Worm (Caenorhabditis elegans): Measurements from ENCODE around the gene ctsa-1.1.

The ctsa-1.1 gene

ce11 chrII:4703011-4703410, 34.4 kb upstream of the ctsa-1.1 start:
- TF ChIP-seq ceh-13 (GFP tag; optimal IDR thresholded peaks at IDR 0.05), result no peak
- TF ChIP-seq ama-1 (optimal IDR thresholded peaks at IDR 0.05), result no peak
- TF ChIP-seq hnd-1 (tag; optimal IDR thresholded peaks at IDR 0.05), result no peak
- no peak for TF ChIP-seq B0310.2 (tag; optimal IDR thresholded peaks at IDR 0.05)
- TF ChIP-seq F13C5.2 (tag; optimal IDR thresholded peaks at IDR 0.05), result no peak
- no peak for TF ChIP-seq ceh-36 (tag; optimal IDR thresholded peaks at IDR 0.05)
- TF ChIP-seq aly-1 (tag; optimal IDR thresholded peaks at IDR 0.05), result no peak
- no peak for TF ChIP-seq tbx-37 (GFP tag; conservative IDR thresholded peaks at IDR 0.05)
- no peak for TF ChIP-seq hmg-4 (GFP tag; optimal IDR thresholded peaks at IDR 0.05)
- TF ChIP-seq tra-4 (tag; optimal IDR thresholded peaks at IDR 0.05), result no peak
- no peak for TF ChIP-seq pes-1 (GFP tag; IDR thresholded peaks at IDR 0.05)
- TF ChIP-seq scrt-1 (GFP tag; IDR thresholded peaks at IDR 0.05), result no peak
- no peak for TF ChIP-seq ets-7 (tag; optimal IDR thresholded peaks at IDR 0.05)
- TF ChIP-seq flt-1 (GFP tag; IDR thresholded peaks at IDR 0.05), result no peak
- no peak for TF ChIP-seq hmbx-1 (tag; optimal IDR thresholded peaks at IDR 0.05)

ce11 chrII:4706359-4706871, 31.0 kb upstream of the ctsa-1.1 start, which contains the start of the genes F10G7.9 and tsn-1:
Gene F10G7.9, minus strand, starts transcription at chrII:4706485.
Gene tsn-1, plus strand, starts transcription at chrII:4706821.
- peak; percentile 12 for TF ChIP-seq F13C5.2 (tag; optimal IDR thresholded peaks at IDR 0.05)
- no peak for TF ChIP-seq tbx-37 (GFP tag; conservative IDR thresholded peaks at IDR 0.05)
- no peak for TF ChIP-seq hnd-1 (tag; optimal IDR thresholded peaks at IDR 0.05)
- no peak for TF ChIP-seq B0310.2 (tag; optimal IDR thresholded peaks at IDR 0.05)
- TF ChIP-seq tra-4 (tag; optimal IDR thresholded peaks at IDR 0.05), result no peak

ce11 chrII:4710120-4710519, 27.3 kb upstream of the ctsa-1.1 start, which contains the start of gene tag-151:
Gene tag-151, plus strand, starts transcription at chrII:4710277.
- TF ChIP-seq sea-1 (GFP tag; conservative IDR thresholded peaks at IDR 0.05), result no peak
- no peak for TF ChIP-seq tbx-37 (GFP tag; conservative IDR thresholded peaks at IDR 0.05)
- no peak for TF ChIP-seq ceh-13 (GFP tag; optimal IDR thresholded peaks at IDR 0.05)

ce11 chrII:4710813-4711212, 26.6 kb upstream of the ctsa-1.1 start:
- TF ChIP-seq pes-1 (GFP tag; IDR thresholded peaks at IDR 0.05) (no peak), F13C5.2 (tag; optimal IDR thresholded peaks at IDR 0.05) (no peak), ceh-36 (tag; optimal IDR thresholded peaks at IDR 0.05) (no peak), tbx-37 (GFP tag; conservative IDR thresholded peaks at IDR 0.05) (no peak), flt-1 (GFP tag; IDR thresholded peaks at IDR 0.05) (no peak), tbx-11 (GFP tag; IDR thresholded peaks at IDR 0.05) (no peak), hmbx-1 (tag; optimal IDR thresholded peaks at IDR 0.05) (no peak), ceh-13 (GFP tag; optimal IDR thresholded peaks at IDR 0.05) (no peak), hnd-1 (tag; optimal IDR thresholded peaks at IDR 0.05) (no peak), sea-1 (GFP tag; conservative IDR thresholded peaks at IDR 0.05) (no peak), scrt-1 (GFP tag; IDR thresholded peaks at IDR 0.05) (no peak), ets-7 (tag; optimal IDR thresholded peaks at IDR 0.05) (no peak), hmg-4 (GFP tag; optimal IDR thresholded peaks at IDR 0.05) (no peak), tra-4 (tag; optimal IDR thresholded peaks at IDR 0.05) (no peak), aly-1 (tag; optimal IDR thresholded peaks at IDR 0.05) (no peak), B0310.2 (tag; optimal IDR thresholded peaks at IDR 0.05) (no peak), ama-1 (optimal IDR thresholded peaks at IDR 0.05) (no peak)

- TF ChIP-seq ceh-36 (tag; optimal IDR thresholded peaks at IDR 0.05) (no peak), ets-7 (tag; optimal IDR thresholded peaks at IDR 0.05) (no peak)
These were observed 21.8 kb upstream of the ctsa-1.1 start, which contains the start of gene F41C3.8 for ce11 chrII:4715676-4716075. Gene F41C3.8, plus strand, starts transcription at chrII:4716046.

- no peak for TF ChIP-seq tbx-37 (GFP tag; conservative IDR thresholded peaks at IDR 0.05)
- TF ChIP-seq pes-1 (GFP tag; IDR thresholded peaks at IDR 0.05), result no peak
- no peak for TF ChIP-seq ceh-13 (GFP tag; optimal IDR thresholded peaks at IDR 0.05)
- TF ChIP-seq hmg-4 (GFP tag; optimal IDR thresholded peaks at IDR 0.05), result no peak
- no peak for TF ChIP-seq B0310.2 (tag; optimal IDR thresholded peaks at IDR 0.05)
- no peak for TF ChIP-seq tbx-11 (GFP tag; IDR thresholded peaks at IDR 0.05)
- TF ChIP-seq ets-7 (tag; optimal IDR thresholded peaks at IDR 0.05), result no peak
- TF ChIP-seq F13C5.2 (tag; optimal IDR thresholded peaks at IDR 0.05), result no peak
- no peak for TF ChIP-seq scrt-1 (GFP tag; IDR thresholded peaks at IDR 0.05)
- no peak for TF ChIP-seq hmbx-1 (tag; optimal IDR thresholded peaks at IDR 0.05)
These were observed 11.3 kb upstream of the ctsa-1.1 start, which contains the start of gene F10G7.10 for ce11 chrII:4726120-4726519. Gene F10G7.10, minus strand, starts transcription at chrII:4726264.

ce11 chrII:4726750-4727384, 10.6 kb upstream of the ctsa-1.1 start:
- TF ChIP-seq ama-1 (optimal IDR thresholded peaks at IDR 0.05) (no peak), aly-1 (tag; optimal IDR thresholded peaks at IDR 0.05) (no peak), F13C5.2 (tag; optimal IDR thresholded peaks at IDR 0.05) (no peak), pes-1 (GFP tag; IDR thresholded peaks at IDR 0.05) (no peak)

- no peak for TF ChIP-seq hnd-1 (tag; optimal IDR thresholded peaks at IDR 0.05)
- no peak for TF ChIP-seq pes-1 (GFP tag; IDR thresholded peaks at IDR 0.05)
- TF ChIP-seq hmg-4 (GFP tag; optimal IDR thresholded peaks at IDR 0.05), result no peak
- no peak for TF ChIP-seq hmbx-1 (tag; optimal IDR thresholded peaks at IDR 0.05)
These were observed 9.7 kb upstream of the ctsa-1.1 start, which contains the start of gene ttr-41 for ce11 chrII:4727769-4728168. Gene ttr-41, minus strand, starts transcription at chrII:4727869.
